Worm (Caenorhabditis elegans): ENCODE measurements around the gene slc-36.3.

DNA sequence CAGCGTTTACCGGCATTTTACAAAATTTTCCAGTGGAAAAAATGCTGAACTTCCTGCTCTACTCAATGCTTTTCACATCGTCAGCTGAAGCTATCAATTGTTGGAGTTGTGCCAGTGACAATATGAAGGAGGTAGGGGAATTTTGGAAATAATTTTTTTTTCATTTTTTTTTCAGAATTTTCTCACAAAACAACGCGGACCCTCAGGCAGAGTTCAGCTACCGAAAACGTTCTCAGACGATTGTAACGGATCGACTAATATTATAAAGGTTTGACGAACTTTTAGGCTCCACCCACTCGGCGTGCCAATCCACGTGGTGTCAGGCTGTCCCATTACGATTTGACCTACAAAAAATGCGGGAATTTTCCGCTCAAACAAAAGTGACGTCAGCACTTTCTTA, 35.5 kb upstream of the slc-36.3 start, which contains the start of gene F26F2.8:
- TF ChIP-seq aha-1 (tag; optimal IDR thresholded peaks at IDR 0.05) (no peak), nhr-11 (tag; optimal IDR thresholded peaks at IDR 0.05) (no peak), lir-3 (tag; optimal IDR thresholded peaks at IDR 0.05; ENCODE audit: poor library complexity) (no peak), fkh-10 (GFP tag; optimal IDR thresholded peaks at IDR 0.05) (no peak), ztf-4 (tag; optimal IDR thresholded peaks at IDR 0.05) (no peak)
